Worm (Caenorhabditis elegans) whole organism, midembryonic: ENCODE data around the gene sand-1.

ENCODE experiments used
- T22C8.4 ChIP-seq: fragments of 200-800 bp; sonication (Bioruptor generic); IDR thresholded peaks from 2 replicates; pipeline ENCODE4 v1.3.6; 2022; ENCODE audit warnings: missing genetic modification characterization, missing compliant biosample characterization
- cog-1 ChIP-seq: sonication (generic microtip); optimal IDR thresholded peaks from 2 replicates; lab custom pipeline; 2016; ENCODE audit warnings: missing genetic modification characterization, missing compliant biosample characterization
- flt-1 ChIP-seq: fragments of 200-800 bp; sonication (Bioruptor generic); IDR thresholded peaks from 2 replicates; pipeline ENCODE4 v1.3.6; 2022; ENCODE audit warnings: missing genetic modification characterization, missing compliant biosample characterization
- klf-2 ChIP-seq: fragments of 200-800 bp; sonication (Bioruptor generic); conservative IDR thresholded peaks from 2 replicates; pipeline ENCODE4 v1.3.6; 2022; ENCODE audit warnings: missing genetic modification reagents, missing genetic modification characterization, missing compliant biosample characterization
- ref-1 ChIP-seq: fragments of 200-800 bp; sonication (Bioruptor generic); conservative IDR thresholded peaks from 2 replicates; pipeline ENCODE4 v1.3.6; 2022; ENCODE audit warnings: missing genetic modification reagents, missing genetic modification characterization, missing compliant biosample characterization
- tab-1 ChIP-seq: fragments of 200-800 bp; sonication (Bioruptor generic); IDR thresholded peaks from 2 replicates; pipeline ENCODE4 v1.3.6; 2022; ENCODE audit warnings: missing genetic modification characterization, missing compliant biosample characterization
- ztf-23 ChIP-seq: fragments of 200-800 bp; sonication (Bioruptor generic); IDR thresholded peaks from 2 replicates; pipeline ENCODE4 v1.3.6; 2022; ENCODE audit warnings: missing genetic modification reagents, missing genetic modification characterization, missing compliant biosample characterization
- ztf-29 ChIP-seq: fragments of 200-800 bp; sonication (Bioruptor generic); IDR thresholded peaks from 2 replicates; pipeline ENCODE4 v1.3.6; 2022; ENCODE audit warnings: missing genetic modification reagents, missing genetic modification characterization, missing compliant biosample characterization

DNA sequence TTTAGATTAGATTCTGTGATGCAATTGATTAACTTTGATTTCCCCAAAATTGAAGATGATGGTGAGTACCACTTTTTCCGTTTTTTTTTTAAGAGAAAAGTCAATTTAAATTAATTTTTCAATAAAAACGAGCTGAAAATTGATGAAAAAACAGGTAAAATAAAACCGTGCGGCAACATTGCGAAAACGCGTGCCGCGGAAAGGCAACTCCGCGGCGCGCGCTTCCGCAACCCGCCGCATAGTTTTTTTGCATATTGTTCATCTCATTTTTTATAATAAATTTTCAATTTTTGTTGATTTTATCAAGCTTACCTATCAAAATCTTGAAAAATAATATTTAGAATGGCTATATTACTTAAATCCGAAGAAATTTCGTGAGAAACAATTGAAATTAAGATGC, 4.2 kb downstream of the sand-1 start:
- TF ChIP-seq klf-2 (GFP tag; lab: Robert Waterston, UW): no peak
- TF ChIP-seq flt-1 (GFP tag; lab: Robert Waterston, UW): peak; percentile 85
- 0 out of 2 replicates have a peak, but pooled peaks have one; percentile 29 for TF ChIP-seq ztf-29 (GFP tag; lab: Robert Waterston, UW)
- TF ChIP-seq cog-1 (tag; lab: Kevin White, UChicago): peak; percentile 26
- TF ChIP-seq ztf-23 (GFP tag; lab: Robert Waterston, UW): 0 out of 2 replicates have a peak, but pooled peaks have one; percentile 25
- peak; percentile 39; the same call in 1 of the 2 replicates for TF ChIP-seq tab-1 (GFP tag; lab: Robert Waterston, UW)
- TF ChIP-seq ref-1 (GFP tag; lab: Robert Waterston, UW): 0 out of 2 replicates have a peak, but pooled peaks have one; percentile 19
- TF ChIP-seq T22C8.4 (GFP tag; lab: Robert Waterston, UW): peak; percentile 57; the same call in 1 of the 2 replicates
